Fruit fly (Drosophila melanogaster) whole organism, embryonic: ENCODE results near the gene CG10063.

Experiments
- Atf6 ChIP-seq: fragments of 200-800 bp; sonication (Bioruptor generic); IDR thresholded peaks from 2 replicates; pipeline ENCODE4 v1.3.6; 2022; ENCODE audit warnings: missing biosample characterization, missing genetic modification characterization
- CG12391 ChIP-seq: fragments of 200-800 bp; sonication (Bioruptor generic); optimal IDR thresholded peaks from 3 replicates; lab custom pipeline; 2018; ENCODE audit warnings: missing biosample characterization, mild to moderate bottlenecking, missing genetic modification characterization, moderate library complexity
- CG12769 ChIP-seq: fragments of 200-800 bp; sonication (Bioruptor generic); optimal IDR thresholded peaks from 2 replicates; lab custom pipeline; 2019; ENCODE audit warnings: missing biosample characterization, mild to moderate bottlenecking, missing genetic modification characterization, moderate library complexity
- CG13296 ChIP-seq: fragments of 200-800 bp; sonication (Bioruptor generic); optimal IDR thresholded peaks from 3 replicates; lab custom pipeline; 2018; ENCODE audit warnings: missing biosample characterization, mild to moderate bottlenecking, missing genetic modification characterization
- CG13424 ChIP-seq: fragments of 200-800 bp; sonication (Bioruptor generic); optimal IDR thresholded peaks from 2 replicates; lab custom pipeline; 2019; ENCODE audit warnings: missing biosample characterization, mild to moderate bottlenecking, missing genetic modification characterization, moderate library complexity
- CG17361 ChIP-seq: fragments of 200-800 bp; sonication (Bioruptor generic); IDR thresholded peaks from 3 replicates; pipeline ENCODE4 v1.3.6; 2022; ENCODE audit warnings: missing biosample characterization, missing genetic modification characterization
- CG17385 ChIP-seq: fragments of 200-800 bp; sonication (Bioruptor generic); optimal IDR thresholded peaks from 3 replicates; lab custom pipeline; 2018; ENCODE audit warnings: missing biosample characterization, mild to moderate bottlenecking, missing genetic modification characterization
- CG17802 ChIP-seq: fragments of 200-800 bp; sonication (Bioruptor generic); optimal IDR thresholded peaks from 2 replicates; lab custom pipeline; 2018; ENCODE audit warnings: missing biosample characterization, mild to moderate bottlenecking, missing genetic modification characterization, moderate library complexity
- CG2120 ChIP-seq: fragments of 200-800 bp; sonication (Bioruptor generic); optimal IDR thresholded peaks from 3 replicates; lab custom pipeline; 2016; ENCODE audit warnings: missing biosample characterization, missing genetic modification characterization
- CG2678 ChIP-seq: fragments of 200-800 bp; sonication (Bioruptor generic); optimal IDR thresholded peaks from 3 replicates; lab custom pipeline; 2019; ENCODE audit warnings: missing biosample characterization, mild to moderate bottlenecking, missing genetic modification characterization, moderate library complexity
- CG2712 ChIP-seq: fragments of 200-800 bp; optimal IDR thresholded peaks from 3 replicates; lab custom pipeline; 2019; ENCODE audit warnings: missing biosample characterization, mild to moderate bottlenecking, missing genetic modification characterization, moderate library complexity
- CG3726 ChIP-seq: fragments of 200-800 bp; sonication (Bioruptor generic); IDR thresholded peaks from 3 replicates; pipeline ENCODE4, ENCODE4 v1.3.6; 2022; ENCODE audit warnings: missing biosample characterization, missing genetic modification characterization
- CG3847 ChIP-seq: fragments of 200-800 bp; sonication (Bioruptor generic); IDR thresholded peaks from 2 replicates; pipeline ENCODE4 v1.3.6; 2022; ENCODE audit warnings: missing biosample characterization, missing genetic modification characterization
- CG7271 ChIP-seq: fragments of 200-800 bp; sonication (Bioruptor generic); optimal IDR thresholded peaks from 2 replicates; lab custom pipeline; 2018; ENCODE audit warnings: missing biosample characterization, mild to moderate bottlenecking, missing genetic modification characterization, moderate library complexity
- CG7556 ChIP-seq: fragments of 200-800 bp; sonication (Bioruptor generic); optimal IDR thresholded peaks from 2 replicates; lab custom pipeline; 2017; ENCODE audit warnings: missing biosample characterization, mild to moderate bottlenecking, missing genetic modification characterization
- CG9817 ChIP-seq: fragments of 200-800 bp; sonication (Bioruptor generic); optimal IDR thresholded peaks from 2 replicates; lab custom pipeline; 2018; ENCODE audit warnings: missing biosample characterization, mild to moderate bottlenecking, missing genetic modification characterization, moderate library complexity
- CoRest ChIP-seq: fragments of 200-800 bp; sonication (Bioruptor generic); optimal IDR thresholded peaks from 3 replicates; lab custom pipeline; 2018; ENCODE audit warnings: missing biosample characterization, mild to moderate bottlenecking, missing genetic modification characterization, moderate library complexity
- Dp ChIP-seq: fragments of 200-800 bp; sonication (Bioruptor generic); optimal IDR thresholded peaks from 2 replicates; lab custom pipeline; 2018; ENCODE audit warnings: missing biosample characterization, mild to moderate bottlenecking, missing genetic modification characterization, moderate library complexity
- ERR ChIP-seq: fragments of 200-800 bp; sonication (Bioruptor generic); optimal IDR thresholded peaks from 2 replicates; lab custom pipeline; 2016; ENCODE audit warnings: missing biosample characterization, missing genetic modification characterization
- Elba2 ChIP-seq: fragments of 200-800 bp; sonication (Bioruptor generic); optimal IDR thresholded peaks from 3 replicates; lab custom pipeline; 2016; ENCODE audit warnings: missing biosample characterization, missing genetic modification characterization
- Med ChIP-seq: fragments of 200-800 bp; sonication (Bioruptor generic); peaks from one replicate; lab custom pipeline; 2016; ENCODE audit warnings: missing biosample characterization, missing genetic modification characterization, mild to moderate bottlenecking, inconsistent platforms, moderate library complexity
- Meics ChIP-seq: fragments of 200-800 bp; sonication (Bioruptor generic); optimal IDR thresholded peaks from 2 replicates; lab custom pipeline; 2017; ENCODE audit warnings: missing biosample characterization, mild to moderate bottlenecking, missing genetic modification characterization
- Nf-YC ChIP-seq: fragments of 200-800 bp; optimal IDR thresholded peaks from 3 replicates; lab custom pipeline; 2019; ENCODE audit warnings: missing biosample characterization, mild to moderate bottlenecking, missing genetic modification characterization, moderate library complexity
- NfI ChIP-seq: fragments of 200-800 bp; sonication (Bioruptor generic); optimal IDR thresholded peaks from 3 replicates; lab custom pipeline; 2018; ENCODE audit warnings: missing biosample characterization, mild to moderate bottlenecking, missing genetic modification characterization, moderate library complexity
- Oli ChIP-seq: fragments of 200-800 bp; sonication (Bioruptor generic); optimal IDR thresholded peaks from 2 replicates; lab custom pipeline; 2018; ENCODE audit warnings: missing biosample characterization, mild to moderate bottlenecking, missing genetic modification characterization, moderate library complexity
- Ssrp ChIP-seq: fragments of 200-800 bp; sonication (Bioruptor generic); optimal IDR thresholded peaks from 2 replicates; lab custom pipeline; 2018; ENCODE audit warnings: missing biosample characterization, mild to moderate bottlenecking, missing genetic modification characterization, moderate library complexity
- Trl ChIP-seq, 3 experiments: fragments of >200 bp in 2 of 3; fragments of 200-800 bp in 1 of 3; sonication (Bioruptor generic) in 1 of 3; optimal IDR thresholded peaks; 2 replicates in 1 of 3; 3 replicates in 2 of 3; lab custom pipeline; 2016 to 2017; ENCODE audit warnings: missing biosample characterization in 1 of 3, missing genetic modification characterization in 1 of 3
- abd-A ChIP-seq: fragments of 200-800 bp; sonication (Bioruptor generic); optimal IDR thresholded peaks from 3 replicates; lab custom pipeline; 2019; ENCODE audit warnings: missing biosample characterization, mild to moderate bottlenecking, missing genetic modification characterization, moderate library complexity
- bsh ChIP-seq, 2 experiments: fragments of 200-800 bp; sonication (Bioruptor generic); optimal IDR thresholded peaks; 2 replicates each; lab custom pipeline; 2017 to 2018; ENCODE audit warnings: mild to moderate bottlenecking in 2 of 2, missing biosample characterization in 2 of 2, missing genetic modification characterization in 2 of 2, moderate library complexity in 1 of 2
- dmrt99B ChIP-seq: fragments of 200-800 bp; sonication (Bioruptor generic); optimal IDR thresholded peaks from 2 replicates; lab custom pipeline; 2018; ENCODE audit warnings: missing biosample characterization, mild to moderate bottlenecking, missing genetic modification characterization, moderate library complexity
- eve ChIP-seq, 2 experiments: fragments of >200 bp; optimal IDR thresholded peaks; 2 replicates each; lab custom pipeline; 2017; ENCODE audit warnings: missing biosample characterization in 2 of 2, missing genetic modification characterization in 2 of 2
- ewg ChIP-seq: fragments of 200-800 bp; sonication (Bioruptor generic); optimal IDR thresholded peaks from 3 replicates; lab custom pipeline; 2017; ENCODE audit warnings: mild to moderate bottlenecking, missing biosample characterization, missing genetic modification reagents, missing genetic modification characterization
- kah ChIP-seq: fragments of 200-800 bp; sonication (Bioruptor generic); optimal IDR thresholded peaks from 2 replicates; lab custom pipeline; 2018; ENCODE audit warnings: missing biosample characterization, mild to moderate bottlenecking, missing genetic modification characterization
- lmd ChIP-seq: fragments of 200-800 bp; sonication (Bioruptor generic); IDR thresholded peaks from 2 replicates; pipeline ENCODE4 v1.3.6; 2022; ENCODE audit warnings: missing biosample characterization, missing genetic modification characterization
- lov ChIP-seq, 2 experiments: fragments of 200-800 bp in 1 of 2; fragments of >200 bp in 1 of 2; sonication (Bioruptor generic) in 1 of 2; IDR thresholded peaks in 1 of 2; optimal IDR thresholded peaks in 1 of 2; 2 replicates in 1 of 2; 3 replicates in 1 of 2; pipeline versions ENCODE4 v1.3.6 to Lab custom; 2017 to 2022; ENCODE audit warnings: missing biosample characterization in 1 of 2, missing genetic modification characterization in 1 of 2
- mam ChIP-seq: fragments of 200-800 bp; sonication (Bioruptor generic); optimal IDR thresholded peaks from 3 replicates; lab custom pipeline; 2016; ENCODE audit warnings: missing biosample characterization, missing genetic modification characterization
- nmo ChIP-seq: fragments of 200-800 bp; sonication (Bioruptor generic); optimal IDR thresholded peaks from 2 replicates; lab custom pipeline; 2018; ENCODE audit warnings: missing biosample characterization, mild to moderate bottlenecking, missing genetic modification characterization, moderate library complexity
- odd ChIP-seq: fragments of 200-800 bp; sonication (Bioruptor generic); optimal IDR thresholded peaks from 2 replicates; lab custom pipeline; 2017; ENCODE audit warnings: missing biosample characterization, mild to moderate bottlenecking, missing genetic modification characterization
- onecut ChIP-seq: fragments of 200-800 bp; sonication (Bioruptor generic); IDR thresholded peaks from 2 replicates; pipeline ENCODE4 v1.3.6; 2022; ENCODE audit warnings: missing biosample characterization, missing genetic modification characterization
- sd ChIP-seq: fragments of 200-800 bp; sonication (Bioruptor generic); optimal IDR thresholded peaks from 3 replicates; lab custom pipeline; 2018; ENCODE audit warnings: missing biosample characterization, mild to moderate bottlenecking, missing genetic modification characterization, moderate library complexity
- sens ChIP-seq: fragments of 200-800 bp; sonication (Bioruptor generic); peaks from one replicate; lab custom pipeline; 2016; ENCODE audit warnings: missing biosample characterization, missing genetic modification characterization
- seq ChIP-seq: fragments of 200-800 bp; sonication (Bioruptor generic); IDR thresholded peaks from 2 replicates; pipeline ENCODE4 v1.3.6; 2022; ENCODE audit warnings: missing biosample characterization, missing genetic modification characterization
- so ChIP-seq: fragments of 200-800 bp; sonication (Bioruptor generic); IDR thresholded peaks from 3 replicates; pipeline ENCODE4 v1.3.6; 2022; ENCODE audit warnings: missing biosample characterization, missing genetic modification characterization
- sqz ChIP-seq: fragments of 200-800 bp; sonication (Bioruptor generic); optimal IDR thresholded peaks from 3 replicates; lab custom pipeline; 2018; ENCODE audit warnings: missing biosample characterization, mild to moderate bottlenecking, missing genetic modification characterization
- trem ChIP-seq: fragments of 200-800 bp; optimal IDR thresholded peaks from 3 replicates; lab custom pipeline; 2019; ENCODE audit warnings: missing biosample characterization, mild to moderate bottlenecking, missing genetic modification characterization, moderate library complexity
- unpg ChIP-seq: fragments of 200-800 bp; sonication (Bioruptor generic); optimal IDR thresholded peaks from 3 replicates; lab custom pipeline; 2018; ENCODE audit warnings: missing biosample characterization, mild to moderate bottlenecking, missing genetic modification characterization, moderate library complexity
- vvl ChIP-seq: fragments of 200-800 bp; sonication (Bioruptor generic); IDR thresholded peaks from 2 replicates; pipeline ENCODE4 v1.3.6; 2022; ENCODE audit warnings: missing biosample characterization, missing genetic modification characterization
- yki ChIP-seq: fragments of >200 bp; optimal IDR thresholded peaks from 3 replicates; lab custom pipeline; 2018

Gene CG10063

dm6 chr3L:6943948-6944319 is 28.3 kb downstream of the CG10063 start (continued):
- peak in 1 of 2 experiments; percentile 29 for TF ChIP-seq bsh (GFP tag; optimal IDR thresholded peaks at IDR 0.05; lab: Kevin White, UChicago)
- TF ChIP-seq CG7556 (GFP tag; lab: Kevin White, UChicago), result peak; percentile 25
- peak; percentile 1 for TF ChIP-seq CG17385
- TF ChIP-seq sens (GFP tag; lab: Kevin White, UChicago), result peak; percentile 59
- TF ChIP-seq Elba2, result no peak
- TF ChIP-seq CG2678 (tag; lab: Kevin White, UChicago), result peak; percentile 26
- 0 out of 3 replicates have a peak, but pooled peaks have one; percentile 34 for TF ChIP-seq CG17361 (GFP tag; lab: Robert Waterston, UW)
- peak; percentile 1 for TF ChIP-seq Nf-YC
- TF ChIP-seq Ssrp, result peak; percentile 20
- TF ChIP-seq eve (GFP tag; optimal IDR thresholded peaks at IDR 0.05; lab: Kevin White, UChicago), result peak in 1 of 2 experiments; percentile 27
- TF ChIP-seq CoRest (tag; lab: Kevin White, UChicago), result peak; percentile 28
- peak; percentile 52 for TF ChIP-seq CG2120 (GFP tag; lab: Kevin White, UChicago)
- no peak for TF ChIP-seq trem (tag; lab: Kevin White, UChicago)
- no peak for TF ChIP-seq CG3726 (GFP tag; lab: Robert Waterston, UW)
- TF ChIP-seq Atf6 (GFP tag; lab: Robert Waterston, UW), result peak; percentile 22; the same call in 1 of the 2 replicates
- TF ChIP-seq vvl (GFP tag; lab: Robert Waterston, UW), result no peak
- peak; percentile 38; the same call in 1 of the 2 replicates for TF ChIP-seq lmd (GFP tag; lab: Robert Waterston, UW)
- peak; percentile 34 for TF ChIP-seq unpg (GFP tag; lab: Kevin White, UChicago)
- no peak for TF ChIP-seq CG7271 (tag; lab: Kevin White, UChicago)
- peak; percentile 27 for TF ChIP-seq Oli (tag; lab: Kevin White, UChicago)
- peak; percentile 58 for TF ChIP-seq CG13424 (tag; lab: Kevin White, UChicago)
- TF ChIP-seq dmrt99B (tag; lab: Kevin White, UChicago), result peak; percentile 22
- 0 out of 2 replicates have a peak, but pooled peaks have one; percentile 18 for TF ChIP-seq CG3847 (GFP tag; lab: Robert Waterston, UW)
- peak; percentile 29 for TF ChIP-seq odd (GFP tag; lab: Kevin White, UChicago)
- no peak for TF ChIP-seq CG17802 (tag; lab: Kevin White, UChicago)
- peak; percentile 13 for TF ChIP-seq NfI (GFP tag; lab: Kevin White, UChicago)
- TF ChIP-seq sd (tag; lab: Kevin White, UChicago), result no peak
- no peak for TF ChIP-seq Dp (GFP tag; lab: Kevin White, UChicago)
- TF ChIP-seq Meics (GFP tag; lab: Kevin White, UChicago), result peak; percentile 12
- peak; percentile 41 for TF ChIP-seq CG9817 (tag; lab: Kevin White, UChicago)
- peak; percentile 31 for TF ChIP-seq CG12769 (tag; lab: Kevin White, UChicago)
- peak; percentile 76 for TF ChIP-seq Med
- TF ChIP-seq CG12391 (tag; lab: Kevin White, UChicago), result peak; percentile 9
- peak; percentile 10 for TF ChIP-seq CG13296 (GFP tag; lab: Kevin White, UChicago)
- TF ChIP-seq nmo (GFP tag; lab: Kevin White, UChicago), result peak; percentile 14
- TF ChIP-seq CG2712, result peak; percentile 9
- TF ChIP-seq mam (GFP tag; lab: Kevin White, UChicago), result peak; percentile 32

dm6 chr3L:6943204-6943947 is 28.9 kb downstream of the CG10063 start:
- TF ChIP-seq sens (GFP tag; lab: Kevin White, UChicago) (peak; percentile 58), so (GFP tag; lab: Robert Waterston, UW) (peak; percentile 14; the same call in 1 of the 3 replicates), yki (lab: Kevin White, UChicago) (peak; percentile 28), eve (GFP tag; optimal IDR thresholded peaks at IDR 0.05; lab: Kevin White, UChicago) (peak in 1 of 2 experiments; percentile 4), Trl (optimal IDR thresholded peaks at IDR 0.05; lab: Kevin White, UChicago) (peak; percentile 82 to 86), Trl (GFP tag; optimal IDR thresholded peaks at IDR 0.05; lab: Kevin White, UChicago) (no peak), onecut (peak; percentile 95), lov (optimal IDR thresholded peaks at IDR 0.05; lab: Kevin White, UChicago) (no peak), lov (GFP tag; IDR thresholded peaks at IDR 0.05; lab: Robert Waterston, UW) (no peak), seq (GFP tag; lab: Robert Waterston, UW) (peak; percentile 43; the same call in 1 of the 2 replicates), ewg (GFP tag; lab: Kevin White, UChicago) (peak; percentile 47), kah (GFP tag; lab: Kevin White, UChicago) (peak; percentile 8), sqz (GFP tag; lab: Kevin White, UChicago) (peak; percentile 70), Med (peak; percentile 29), ERR (GFP tag; lab: Kevin White, UChicago) (no peak), abd-A (peak; percentile 36)
